Worm (Caenorhabditis elegans) whole organism, L2 larva: ENCODE results near the gene idpc-3.

Source experiments
- nhr-77 ChIP-seq: fragments of 150-350 bp; optimal IDR thresholded peaks from 2 replicates; lab custom pipeline; 2014; ENCODE audit warnings: missing biosample characterization, missing genetic modification characterization
- unc-62 ChIP-seq: fragments of 150-350 bp; optimal IDR thresholded peaks from 2 replicates; lab custom pipeline; 2014; ENCODE audit warnings: missing biosample characterization, missing genetic modification reagents, missing genetic modification characterization
- ztf-11 ChIP-seq: sonication (generic microtip); optimal IDR thresholded peaks from 2 replicates; lab custom pipeline; 2017; ENCODE audit warnings: missing biosample characterization, missing genetic modification characterization

DNA sequence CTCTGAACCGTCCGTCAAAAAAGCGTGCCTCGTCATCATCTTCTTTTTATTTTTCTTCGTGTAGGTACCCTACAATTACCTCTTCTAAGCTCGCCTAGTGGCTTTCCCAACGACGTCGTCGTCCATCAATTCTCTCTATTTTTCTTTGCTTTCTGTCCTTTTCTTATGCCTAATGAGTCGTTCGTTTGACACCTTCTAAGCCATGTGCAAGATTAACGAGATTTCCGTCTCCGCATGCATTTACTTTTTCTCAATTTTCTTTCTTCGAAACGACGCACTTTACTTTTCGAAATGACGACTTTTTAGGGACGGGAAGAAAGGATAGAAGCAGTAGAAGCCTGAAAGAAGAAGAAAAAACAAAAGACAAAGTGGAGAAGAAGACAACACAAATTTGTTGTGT, 37.4 kb upstream of the idpc-3 start, which contains the start of gene ZK287.1:
- TF ChIP-seq nhr-77 (tag; lab: Kevin White, UChicago) = no peak
- no peak for TF ChIP-seq ztf-11 (tag; lab: Kevin White, UChicago)
- no peak for TF ChIP-seq unc-62 (GFP tag; lab: Kevin White, UChicago)
